ENCODE assay signal across 2 fruit fly cellular contexts in genomic region chr3R:6674548-6674947, dm6.
TF ChIP-seq lines count a peak whose summit lies in the region.

No protein-coding gene starts in this region.

TF ChIP-seq in whole organism, embryonic, 481 proteins besides CTCF, POLR2A, EP300 and RAD21 (continued from another document and continues in another):
- TF ChIP-seq CG13624 (GFP tag; optimal IDR thresholded peaks at IDR 0.05; lab: Kevin White, UChicago), result no peak
- TF ChIP-seq B-H2 (GFP tag; optimal IDR thresholded peaks at IDR 0.05; lab: Kevin White, UChicago), result no peak
- no peak for TF ChIP-seq p53 (GFP tag; optimal IDR thresholded peaks at IDR 0.05; lab: Kevin White, UChicago)
- TF ChIP-seq CG34224 (GFP tag; IDR thresholded peaks at IDR 0.05; lab: Robert Waterston, UW; ENCODE audit: partially characterized antibody), result no peak
- no peak for TF ChIP-seq H15 (GFP tag; IDR thresholded peaks at IDR 0.05; lab: Robert Waterston, UW)
- no peak for TF ChIP-seq gt (GFP tag; IDR thresholded peaks at IDR 0.05; lab: Robert Waterston, UW)
- no peak for TF ChIP-seq CG7556 (GFP tag; optimal IDR thresholded peaks at IDR 0.05; lab: Kevin White, UChicago)
- TF ChIP-seq CG9727 (GFP tag; optimal IDR thresholded peaks at IDR 0.05; lab: Kevin White, UChicago), result no peak
- peak; percentile 54 for TF ChIP-seq Spps (tag; optimal IDR thresholded peaks at IDR 0.05; lab: Kevin White, UChicago)
- TF ChIP-seq CG16779 (GFP tag; IDR thresholded peaks at IDR 0.05; lab: Robert Waterston, UW), result no peak
- no peak for TF ChIP-seq CG18764 (GFP tag; optimal IDR thresholded peaks at IDR 0.05; lab: Kevin White, UChicago)
- TF ChIP-seq Xbp1 (GFP tag; optimal IDR thresholded peaks at IDR 0.05; lab: Kevin White, UChicago), result no peak
- no peak for TF ChIP-seq CG8924 (tag; optimal IDR thresholded peaks at IDR 0.05; lab: Kevin White, UChicago)
- no peak for TF ChIP-seq pros (GFP tag; optimal IDR thresholded peaks at IDR 0.05; lab: Kevin White, UChicago)
- no peak for TF ChIP-seq Hr51 (GFP tag; optimal IDR thresholded peaks at IDR 0.05; lab: Kevin White, UChicago)
- TF ChIP-seq sim (GFP tag; IDR thresholded peaks at IDR 0.05; lab: Robert Waterston, UW), result no peak
- peak; percentile 36; the same call in 1 of the 2 replicates for TF ChIP-seq CG6689 (GFP tag; IDR thresholded peaks at IDR 0.05; lab: Robert Waterston, UW)
- no peak for TF ChIP-seq CG3995 (GFP tag; optimal IDR thresholded peaks at IDR 0.05; lab: Kevin White, UChicago)
- no peak for TF ChIP-seq pzg (GFP tag; optimal IDR thresholded peaks at IDR 0.05; lab: Kevin White, UChicago)
- no peak for TF ChIP-seq Atf3 (GFP tag; optimal IDR thresholded peaks at IDR 0.05; lab: Kevin White, UChicago)
- no peak for TF ChIP-seq da (GFP tag; optimal IDR thresholded peaks at IDR 0.05; lab: Kevin White, UChicago)
- TF ChIP-seq CrebB (tag; optimal IDR thresholded peaks at IDR 0.05; lab: Kevin White, UChicago), result no peak
- TF ChIP-seq wor (GFP tag; IDR thresholded peaks at IDR 0.05; lab: Robert Waterston, UW), result no peak
- no peak for TF ChIP-seq dpn (GFP tag; optimal IDR thresholded peaks at IDR 0.05; lab: Kevin White, UChicago)
- TF ChIP-seq CG8944 (GFP tag; optimal IDR thresholded peaks at IDR 0.05; lab: Kevin White, UChicago), result no peak
- TF ChIP-seq CG12391 (tag; optimal IDR thresholded peaks at IDR 0.05; lab: Kevin White, UChicago), result peak; percentile 25
- no peak for TF ChIP-seq CG2120 (GFP tag; optimal IDR thresholded peaks at IDR 0.05; lab: Kevin White, UChicago)
- no peak for TF ChIP-seq ems (GFP tag; optimal IDR thresholded peaks at IDR 0.05; lab: Kevin White, UChicago)
- TF ChIP-seq Hr78 (GFP tag; optimal IDR thresholded peaks at IDR 0.05; lab: Kevin White, UChicago), result peak in 1 of 2 experiments; percentile 12
- TF ChIP-seq fd96Cb (tag; optimal IDR thresholded peaks at IDR 0.05; lab: Kevin White, UChicago), result peak; percentile 34
- TF ChIP-seq CG2199 (GFP tag; IDR thresholded peaks at IDR 0.05; lab: Robert Waterston, UW), result no peak
- TF ChIP-seq E2f2 (GFP tag; IDR thresholded peaks at IDR 0.05; lab: Robert Waterston, UW), result no peak
- no peak for TF ChIP-seq CG14860 (GFP tag; IDR thresholded peaks at IDR 0.05; lab: Robert Waterston, UW; ENCODE audit: partially characterized antibody)
- TF ChIP-seq Bgb (GFP tag; IDR thresholded peaks at IDR 0.05; lab: Robert Waterston, UW; ENCODE audit: partially characterized antibody), result no peak
- no peak for TF ChIP-seq Chrac-16 (GFP tag; optimal IDR thresholded peaks at IDR 0.05; lab: Kevin White, UChicago)
- no peak for TF ChIP-seq Lpt (GFP tag; optimal IDR thresholded peaks at IDR 0.05; lab: Kevin White, UChicago)
- no peak for TF ChIP-seq Gsc (GFP tag; IDR thresholded peaks at IDR 0.05; lab: Robert Waterston, UW)
- no peak for TF ChIP-seq aop (GFP tag; IDR thresholded peaks at IDR 0.05; lab: Robert Waterston, UW)
- TF ChIP-seq ato (GFP tag; IDR thresholded peaks at IDR 0.05; lab: Robert Waterston, UW; ENCODE audit: partially characterized antibody), result no peak
- no peak for TF ChIP-seq Ets97D (GFP tag; optimal IDR thresholded peaks at IDR 0.05; lab: Kevin White, UChicago)
- no peak for TF ChIP-seq Deaf1 (tag; optimal IDR thresholded peaks at IDR 0.05; lab: Kevin White, UChicago)
- TF ChIP-seq Max (GFP tag; optimal IDR thresholded peaks at IDR 0.05; lab: Kevin White, UChicago), result no peak
- TF ChIP-seq CG9437 (GFP tag; optimal IDR thresholded peaks at IDR 0.05; lab: Kevin White, UChicago), result no peak
- no peak for TF ChIP-seq CG14050 (GFP tag; IDR thresholded peaks at IDR 0.05; lab: Robert Waterston, UW)
- TF ChIP-seq tio (GFP tag; optimal IDR thresholded peaks at IDR 0.05; lab: Kevin White, UChicago), result no peak
- TF ChIP-seq luna (GFP tag; optimal IDR thresholded peaks at IDR 0.05; lab: Kevin White, UChicago), result no peak
- TF ChIP-seq CG17385 (GFP tag; optimal IDR thresholded peaks at IDR 0.05; lab: Kevin White, UChicago), result no peak
- TF ChIP-seq zf30C (GFP tag; optimal IDR thresholded peaks at IDR 0.05; lab: Kevin White, UChicago), result peak; percentile 22
- TF ChIP-seq CG12942 (GFP tag; optimal IDR thresholded peaks at IDR 0.05; lab: Kevin White, UChicago), result no peak
- no peak for TF ChIP-seq CG31224 (GFP tag; IDR thresholded peaks at IDR 0.05; lab: Robert Waterston, UW)
- no peak for TF ChIP-seq crc (GFP tag; optimal IDR thresholded peaks at IDR 0.05; lab: Kevin White, UChicago)
- TF ChIP-seq BtbVII (GFP tag; optimal IDR thresholded peaks at IDR 0.05; lab: Kevin White, UChicago), result no peak
- no peak for TF ChIP-seq kay (GFP tag; optimal IDR thresholded peaks at IDR 0.05; lab: Kevin White, UChicago)
- no peak for TF ChIP-seq hb (GFP tag; IDR thresholded peaks at IDR 0.05; lab: Robert Waterston, UW; ENCODE audit: partially characterized antibody)
- no peak for TF ChIP-seq HLH54F (GFP tag; optimal IDR thresholded peaks at IDR 0.05; lab: Kevin White, UChicago)
- no peak for TF ChIP-seq Hand (GFP tag; optimal IDR thresholded peaks at IDR 0.05; lab: Kevin White, UChicago)
- TF ChIP-seq CHES-1-like (GFP tag; optimal IDR thresholded peaks at IDR 0.05; lab: Kevin White, UChicago), result no peak
- TF ChIP-seq CG11723 (GFP tag; optimal IDR thresholded peaks at IDR 0.05; lab: Kevin White, UChicago), result no peak
- TF ChIP-seq pfk (GFP tag; optimal IDR thresholded peaks at IDR 0.05; lab: Kevin White, UChicago), result no peak
- no peak for TF ChIP-seq CG4404 (GFP tag; IDR thresholded peaks at IDR 0.05; lab: Robert Waterston, UW)
- TF ChIP-seq Elba2 (GFP tag; optimal IDR thresholded peaks at IDR 0.05; lab: Kevin White, UChicago), result no peak
- TF ChIP-seq bsh (GFP tag; optimal IDR thresholded peaks at IDR 0.05; lab: Kevin White, UChicago), result peak in 1 of 2 experiments; percentile 72
- no peak for TF ChIP-seq Sry-β (GFP tag; optimal IDR thresholded peaks at IDR 0.05; lab: Kevin White, UChicago)
- no peak for TF ChIP-seq CG4617 (GFP tag; optimal IDR thresholded peaks at IDR 0.05; lab: Kevin White, UChicago; ENCODE audit: borderline replicate concordance)
- peak; percentile 55 for TF ChIP-seq phol (tag; optimal IDR thresholded peaks at IDR 0.05; lab: Kevin White, UChicago)
- TF ChIP-seq CG12104 (GFP tag; optimal IDR thresholded peaks at IDR 0.05; lab: Kevin White, UChicago), result no peak
- TF ChIP-seq CG32767 (GFP tag; IDR thresholded peaks at IDR 0.05; lab: Robert Waterston, UW), result no peak
- TF ChIP-seq chif (GFP tag; optimal IDR thresholded peaks at IDR 0.05; lab: Kevin White, UChicago), result peak in 1 of 2 experiments; percentile 42
- TF ChIP-seq CG11695 (GFP tag; IDR thresholded peaks at IDR 0.05; lab: Robert Waterston, UW), result no peak

TF ChIP-seq in whole organism, prepupa, 60 proteins besides CTCF, POLR2A, EP300 and RAD21 (continued from another document):
- no peak for TF ChIP-seq vri (GFP tag; optimal IDR thresholded peaks at IDR 0.05; lab: Kevin White, UChicago)
- TF ChIP-seq Met (GFP tag; optimal IDR thresholded peaks at IDR 0.05; lab: Kevin White, UChicago), result peak; percentile 46
- peak; percentile 5 for TF ChIP-seq spab (GFP tag; optimal IDR thresholded peaks at IDR 0.05; lab: Kevin White, UChicago)
- no peak for TF ChIP-seq CG32006 (GFP tag; optimal IDR thresholded peaks at IDR 0.05; lab: Kevin White, UChicago)
- peak; percentile 39 for TF ChIP-seq CG10669 (GFP tag; optimal IDR thresholded peaks at IDR 0.05; lab: Kevin White, UChicago)
- TF ChIP-seq CG4318 (GFP tag; optimal IDR thresholded peaks at IDR 0.05; lab: Kevin White, UChicago), result no peak
- no peak for TF ChIP-seq CG8119 (GFP tag; IDR thresholded peaks at IDR 0.05; lab: Robert Waterston, UW)
- peak; percentile 15 for TF ChIP-seq Smox (GFP tag; optimal IDR thresholded peaks at IDR 0.05; lab: Kevin White, UChicago)
- TF ChIP-seq achi (GFP tag; optimal IDR thresholded peaks at IDR 0.05; lab: Kevin White, UChicago), result peak; percentile 19
- TF ChIP-seq Hr38 (GFP tag; optimal IDR thresholded peaks at IDR 0.05; lab: Kevin White, UChicago), result no peak
- TF ChIP-seq Eip78C (GFP tag; lab: Kevin White, UChicago), result peak; percentile 70
- TF ChIP-seq esn (GFP tag; optimal IDR thresholded peaks at IDR 0.05; lab: Kevin White, UChicago), result peak; percentile 16
- peak; percentile 21 for TF ChIP-seq CG6792 (GFP tag; optimal IDR thresholded peaks at IDR 0.05; lab: Kevin White, UChicago)
- TF ChIP-seq CG10631 (GFP tag; optimal IDR thresholded peaks at IDR 0.05; lab: Kevin White, UChicago), result peak; percentile 38
- TF ChIP-seq CG6808 (GFP tag; optimal IDR thresholded peaks at IDR 0.05; lab: Kevin White, UChicago), result peak; percentile 30
- TF ChIP-seq CG3919 (GFP tag; optimal IDR thresholded peaks at IDR 0.05; lab: Kevin White, UChicago), result peak; percentile 23
- TF ChIP-seq fkh (GFP tag; optimal IDR thresholded peaks at IDR 0.05; lab: Kevin White, UChicago), result no peak
- no peak for TF ChIP-seq CG15336 (GFP tag; IDR thresholded peaks at IDR 0.05; lab: Robert Waterston, UW)
- peak; percentile 21 for TF ChIP-seq CG31627 (GFP tag; optimal IDR thresholded peaks at IDR 0.05; lab: Kevin White, UChicago)
- TF ChIP-seq salr (GFP tag; optimal IDR thresholded peaks at IDR 0.05; lab: Kevin White, UChicago), result no peak
- peak; percentile 43 for TF ChIP-seq cyc (GFP tag; optimal IDR thresholded peaks at IDR 0.05; lab: Kevin White, UChicago)
- no peak for TF ChIP-seq net (GFP tag; optimal IDR thresholded peaks at IDR 0.05; lab: Kevin White, UChicago)
- TF ChIP-seq Sox15 (GFP tag; optimal IDR thresholded peaks at IDR 0.05; lab: Kevin White, UChicago), result no peak
- no peak for TF ChIP-seq CG6163 (GFP tag; IDR thresholded peaks at IDR 0.05; lab: Robert Waterston, UW)
- TF ChIP-seq fd59A (GFP tag; optimal IDR thresholded peaks at IDR 0.05; lab: Kevin White, UChicago), result no peak
- no peak for TF ChIP-seq Ets96B (tag; optimal IDR thresholded peaks at IDR 0.05; lab: Kevin White, UChicago)
